Worm (Caenorhabditis elegans) whole organism, early embryonic: ENCODE measurements around the gene frpr-21.

Experiments used
- B0310.2 ChIP-seq: sonication (generic microtip); optimal IDR thresholded peaks from 2 replicates; lab custom pipeline; 2016; ENCODE audit warnings: mild to moderate bottlenecking, missing genetic modification characterization, missing compliant biosample characterization
- F13C5.2 ChIP-seq: sonication (generic microtip); optimal IDR thresholded peaks from 2 replicates; lab custom pipeline; 2017; ENCODE audit warnings: mild to moderate bottlenecking, missing genetic modification characterization, inconsistent platforms, missing compliant biosample characterization
- aly-1 ChIP-seq: sonication (generic microtip); optimal IDR thresholded peaks from 2 replicates; lab custom pipeline; 2016; ENCODE audit warnings: missing genetic modification characterization, missing compliant biosample characterization
- ama-1 ChIP-seq: fragments of 150-350 bp; optimal IDR thresholded peaks from 2 replicates; lab custom pipeline; 2014
- ceh-13 ChIP-seq: fragments of 200-800 bp; sonication (Bioruptor generic); optimal IDR thresholded peaks from 2 replicates; lab custom pipeline; 2018; ENCODE audit warnings: mild to moderate bottlenecking, missing genetic modification characterization, missing compliant biosample characterization
- ceh-36 ChIP-seq: sonication (generic microtip); optimal IDR thresholded peaks from 2 replicates; lab custom pipeline; 2016; ENCODE audit warnings: missing genetic modification characterization, inconsistent platforms, missing compliant biosample characterization
- ets-7 ChIP-seq: sonication (generic microtip); optimal IDR thresholded peaks from 2 replicates; lab custom pipeline; 2016; ENCODE audit warnings: missing genotype, missing genetic modification characterization, missing compliant biosample characterization
- flt-1 ChIP-seq: fragments of 200-800 bp; sonication (Bioruptor generic); IDR thresholded peaks from 2 replicates; pipeline ENCODE4 v1.3.6; 2022; ENCODE audit warnings: missing genetic modification characterization, missing compliant biosample characterization
- hmbx-1 ChIP-seq: sonication (generic microtip); optimal IDR thresholded peaks from 2 replicates; lab custom pipeline; 2016; ENCODE audit warnings: mild to moderate bottlenecking, missing genetic modification characterization, missing compliant biosample characterization
- hmg-4 ChIP-seq: fragments of 200-800 bp; sonication (Bioruptor generic); optimal IDR thresholded peaks from 2 replicates; lab custom pipeline; 2018; ENCODE audit warnings: mild to moderate bottlenecking, missing genetic modification characterization, missing compliant biosample characterization
- hnd-1 ChIP-seq: sonication (generic microtip); optimal IDR thresholded peaks from 2 replicates; lab custom pipeline; 2016; ENCODE audit warnings: missing genetic modification characterization, missing compliant biosample characterization
- pes-1 ChIP-seq: fragments of 200-800 bp; sonication (Bioruptor generic); IDR thresholded peaks from 2 replicates; pipeline ENCODE4 v1.3.6; 2022; ENCODE audit warnings: missing genetic modification reagents, missing genetic modification characterization, missing compliant biosample characterization
- scrt-1 ChIP-seq: fragments of 200-800 bp; sonication (Bioruptor generic); IDR thresholded peaks from 2 replicates; pipeline ENCODE4 v1.3.6; 2022; ENCODE audit warnings: missing genetic modification characterization, missing compliant biosample characterization
- sea-1 ChIP-seq: fragments of 200-800 bp; sonication (Bioruptor generic); conservative IDR thresholded peaks from 2 replicates; pipeline ENCODE4 v1.3.6; 2022; ENCODE audit warnings: missing genetic modification characterization, missing compliant biosample characterization
- tbx-11 ChIP-seq: fragments of 200-800 bp; sonication (Bioruptor generic); IDR thresholded peaks from 2 replicates; pipeline ENCODE4 v1.3.6; 2022; ENCODE audit warnings: missing genetic modification characterization, missing compliant biosample characterization
- tbx-37 ChIP-seq: fragments of 200-800 bp; sonication (Bioruptor generic); conservative IDR thresholded peaks from 2 replicates; pipeline ENCODE4 v1.3.6; 2022; ENCODE audit warnings: missing genetic modification reagents, missing genetic modification characterization, missing compliant biosample characterization
- tra-4 ChIP-seq: sonication (generic microtip); optimal IDR thresholded peaks from 2 replicates; lab custom pipeline; 2017; ENCODE audit warnings: missing genetic modification characterization, missing compliant biosample characterization

Gene frpr-21

ce11 chrII:10421941-10422340 is at the start of gene frpr-21:
frpr-21 (minus strand) TSS chrII:10422041.
- TF ChIP-seq ceh-36 (tag; lab: Kevin White, UChicago) (no peak), tbx-37 (GFP tag; lab: Robert Waterston, UW) (no peak), tra-4 (tag; lab: Kevin White, UChicago) (no peak), ets-7 (tag; lab: Kevin White, UChicago) (no peak), tbx-11 (GFP tag; lab: Robert Waterston, UW) (no peak), hmg-4 (no peak), aly-1 (tag; lab: Kevin White, UChicago) (no peak), pes-1 (GFP tag; lab: Robert Waterston, UW) (no peak), ama-1 (no peak), ceh-13 (GFP tag; lab: Kevin White, UChicago) (no peak), F13C5.2 (tag; lab: Kevin White, UChicago) (no peak), scrt-1 (GFP tag; lab: Robert Waterston, UW) (no peak), hnd-1 (tag; lab: Kevin White, UChicago) (no peak), B0310.2 (tag; lab: Kevin White, UChicago) (no peak), hmbx-1 (tag; lab: Kevin White, UChicago) (no peak), flt-1 (no peak), sea-1 (GFP tag; lab: Robert Waterston, UW) (no peak)

- no peak for TF ChIP-seq B0310.2 (tag; lab: Kevin White, UChicago)
- TF ChIP-seq tbx-37 (GFP tag; lab: Robert Waterston, UW) = no peak
- TF ChIP-seq tbx-11 (GFP tag; lab: Robert Waterston, UW) = no peak
- TF ChIP-seq F13C5.2 (tag; lab: Kevin White, UChicago) = no peak
- TF ChIP-seq pes-1 (GFP tag; lab: Robert Waterston, UW) = no peak
- TF ChIP-seq hmg-4 = no peak
- TF ChIP-seq ceh-13 (GFP tag; lab: Kevin White, UChicago) = no peak
- TF ChIP-seq sea-1 (GFP tag; lab: Robert Waterston, UW) = no peak
- no peak for TF ChIP-seq ama-1
- TF ChIP-seq hmbx-1 (tag; lab: Kevin White, UChicago) = no peak
- no peak for TF ChIP-seq flt-1
- no peak for TF ChIP-seq hnd-1 (tag; lab: Kevin White, UChicago)
- no peak for TF ChIP-seq ceh-36 (tag; lab: Kevin White, UChicago)
Observed at ce11 chrII:10471247-10471646, 49.4 kb upstream of the frpr-21 start, which contains the start of gene ZK666.1. ZK666.1 (minus strand) TSS chrII:10471347.

DNA sequence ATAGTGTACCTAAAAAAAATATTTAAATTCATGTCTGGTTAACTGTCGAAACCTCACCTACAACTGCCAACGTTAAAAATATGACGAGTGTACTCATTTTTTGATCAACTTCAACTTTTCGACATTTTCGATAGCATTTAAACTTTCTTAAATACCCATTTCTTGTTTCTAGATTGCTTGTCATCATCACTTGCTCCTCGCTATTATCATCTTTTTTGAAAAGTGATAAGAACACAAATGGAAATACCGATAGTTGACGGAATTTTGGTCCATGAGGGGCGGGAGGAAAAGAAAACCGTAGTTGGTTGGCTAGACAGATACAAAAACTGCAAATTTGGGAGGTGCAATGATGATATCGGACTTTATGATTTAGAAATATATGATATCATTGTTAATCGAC is 48.3 kb upstream of the frpr-21 start, which contains the start of gene clec-143:
Gene clec-143, minus strand, starts transcription at position 139 of the 400 bp plus-strand sequence.
- TF ChIP-seq aly-1 (tag; lab: Kevin White, UChicago) = no peak
- no peak for TF ChIP-seq ceh-13 (GFP tag; lab: Kevin White, UChicago)
- TF ChIP-seq ama-1 = no peak
- no peak for TF ChIP-seq F13C5.2 (tag; lab: Kevin White, UChicago)
- no peak for TF ChIP-seq B0310.2 (tag; lab: Kevin White, UChicago)
- TF ChIP-seq flt-1 = no peak
- TF ChIP-seq scrt-1 (GFP tag; lab: Robert Waterston, UW) = no peak

DNA sequence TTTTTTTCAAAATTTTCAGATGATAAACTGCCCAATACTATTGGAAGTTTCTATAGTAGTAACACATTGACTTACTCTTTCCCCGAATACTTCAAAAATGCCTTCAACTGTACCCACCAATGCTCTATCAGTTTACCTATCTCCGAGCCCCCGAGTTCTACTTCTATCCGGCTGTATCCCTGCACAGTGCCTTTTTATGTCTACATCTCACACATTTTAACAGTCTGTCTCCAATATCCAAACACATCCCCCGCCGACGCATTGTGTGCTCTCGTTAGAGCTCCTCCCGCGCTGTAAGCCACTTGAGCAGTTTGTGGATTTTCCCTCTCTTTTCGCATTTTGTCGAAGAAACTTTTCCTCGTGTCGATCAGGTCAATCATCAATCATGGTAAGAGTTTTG is 44.7 kb upstream of the frpr-21 start, which contains the start of gene tnc-2:
Gene tnc-2, plus strand, starts transcription at position 301 of the 400 bp plus-strand sequence.
- no peak for TF ChIP-seq scrt-1 (GFP tag; lab: Robert Waterston, UW)
- no peak for TF ChIP-seq ceh-13 (GFP tag; lab: Kevin White, UChicago)
- TF ChIP-seq ets-7 (tag; lab: Kevin White, UChicago) = no peak

DNA sequence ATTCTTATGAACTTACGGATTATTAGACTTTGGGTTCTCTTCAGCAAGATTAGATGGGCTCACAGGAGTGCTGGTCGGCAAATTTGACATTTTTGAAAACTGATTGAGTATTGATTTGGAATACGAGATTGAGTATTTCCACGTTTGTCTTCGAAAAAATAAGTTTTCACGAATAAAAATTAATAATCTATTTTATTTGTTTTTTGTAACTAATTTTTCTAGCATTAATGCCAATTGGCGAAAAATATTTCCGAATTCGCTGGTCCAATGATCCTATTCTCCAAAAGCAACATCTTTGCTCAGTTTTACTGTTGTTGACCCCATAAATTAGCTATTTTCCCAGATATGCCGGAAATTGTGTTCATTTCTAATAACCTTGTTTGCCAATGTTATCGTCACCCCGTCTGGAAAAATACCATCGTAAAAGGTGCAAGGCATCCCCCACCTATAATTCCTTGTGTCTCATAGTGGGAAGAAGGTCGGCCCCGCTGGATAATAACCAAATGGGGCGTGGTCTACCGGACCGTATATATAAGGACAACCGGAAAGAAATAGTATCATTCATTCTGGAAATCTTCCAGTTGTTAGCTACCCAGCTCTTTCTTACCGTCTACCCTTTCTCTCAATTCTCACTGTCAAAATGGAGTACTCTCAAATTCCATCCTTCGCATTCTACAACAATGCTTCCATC is 42.5 kb upstream of the frpr-21 start, which contains the start of the genes ZK673.6 and sdz-37:
Gene ZK673.6, minus strand, starts transcription at position 101 of the 691 bp plus-strand sequence.
Gene sdz-37, plus strand, starts transcription at position 641 of the 691 bp plus-strand sequence.
- no peak for TF ChIP-seq ama-1
- no peak for TF ChIP-seq sea-1 (GFP tag; lab: Robert Waterston, UW)
- TF ChIP-seq hnd-1 (tag; lab: Kevin White, UChicago) = no peak
- no peak for TF ChIP-seq pes-1 (GFP tag; lab: Robert Waterston, UW)
- no peak for TF ChIP-seq hmbx-1 (tag; lab: Kevin White, UChicago)
- TF ChIP-seq scrt-1 (GFP tag; lab: Robert Waterston, UW) = no peak
- no peak for TF ChIP-seq hmg-4
- no peak for TF ChIP-seq F13C5.2 (tag; lab: Kevin White, UChicago)
- no peak for TF ChIP-seq ets-7 (tag; lab: Kevin White, UChicago)
- no peak for TF ChIP-seq flt-1
- no peak for TF ChIP-seq ceh-13 (GFP tag; lab: Kevin White, UChicago)
- TF ChIP-seq ceh-36 (tag; lab: Kevin White, UChicago) = no peak
- TF ChIP-seq tra-4 (tag; lab: Kevin White, UChicago) = no peak
- TF ChIP-seq aly-1 (tag; lab: Kevin White, UChicago) = no peak
- TF ChIP-seq B0310.2 (tag; lab: Kevin White, UChicago) = no peak
- TF ChIP-seq tbx-11 (GFP tag; lab: Robert Waterston, UW) = no peak
- TF ChIP-seq tbx-37 (GFP tag; lab: Robert Waterston, UW) = no peak

- TF ChIP-seq hmbx-1 (tag; lab: Kevin White, UChicago) (no peak), tra-4 (tag; lab: Kevin White, UChicago) (no peak), hnd-1 (tag; lab: Kevin White, UChicago) (no peak)
Observed at ce11 chrII:10461207-10461606, 39.4 kb upstream of the frpr-21 start, which contains the start of gene ZK673.5. ZK673.5 (plus strand) TSS chrII:10461507.

- no peak for TF ChIP-seq ama-1
- no peak for TF ChIP-seq tbx-37 (GFP tag; lab: Robert Waterston, UW)
- TF ChIP-seq aly-1 (tag; lab: Kevin White, UChicago) = no peak
- TF ChIP-seq ets-7 (tag; lab: Kevin White, UChicago) = no peak
- TF ChIP-seq sea-1 (GFP tag; lab: Robert Waterston, UW) = no peak
- TF ChIP-seq ceh-13 (GFP tag; lab: Kevin White, UChicago) = no peak
- no peak for TF ChIP-seq scrt-1 (GFP tag; lab: Robert Waterston, UW)
- no peak for TF ChIP-seq hmg-4
- no peak for TF ChIP-seq ceh-36 (tag; lab: Kevin White, UChicago)
- TF ChIP-seq hnd-1 (tag; lab: Kevin White, UChicago) = no peak
- TF ChIP-seq pes-1 (GFP tag; lab: Robert Waterston, UW) = no peak
- TF ChIP-seq flt-1 = no peak
- no peak for TF ChIP-seq B0310.2 (tag; lab: Kevin White, UChicago)
- TF ChIP-seq F13C5.2 (tag; lab: Kevin White, UChicago) = no peak
- TF ChIP-seq hmbx-1 (tag; lab: Kevin White, UChicago) = no peak
- no peak for TF ChIP-seq tbx-11 (GFP tag; lab: Robert Waterston, UW)
- no peak for TF ChIP-seq tra-4 (tag; lab: Kevin White, UChicago)
Observed at ce11 chrII:10456979-10457378, 35.1 kb upstream of the frpr-21 start, which contains the start of gene ZK673.11. ZK673.11 (plus strand) TSS chrII:10457279.
